Fruit fly (Drosophila melanogaster): ENCODE results near the gene Usp47.

The Usp47 gene

dm6 chr3L:5770817-5771425 lies 18.1 kb downstream of the Usp47 start (continued):
- peak; percentile 68 for TF ChIP-seq pb (GFP tag; optimal IDR thresholded peaks at IDR 0.05)
- TF ChIP-seq crp (GFP tag; optimal IDR thresholded peaks at IDR 0.05) = peak in 1 of 2 experiments; percentile 76
- peak; percentile 79; the same call in 2 of the 3 replicates for TF ChIP-seq CG11695 (GFP tag; IDR thresholded peaks at IDR 0.05)
- peak; percentile 48; the same call in 1 of the 2 replicates for TF ChIP-seq ap (GFP tag; IDR thresholded peaks at IDR 0.05)
- TF ChIP-seq wek (GFP tag; optimal IDR thresholded peaks at IDR 0.05) = peak; percentile 54
- TF ChIP-seq CG4282 (GFP tag; optimal IDR thresholded peaks at IDR 0.05) = peak; percentile 49
- peak; percentile 48; the same call in 1 of the 2 replicates for TF ChIP-seq CG32772 (GFP tag; IDR thresholded peaks at IDR 0.05)
- TF ChIP-seq Dref (GFP tag; IDR thresholded peaks at IDR 0.05) = 0 out of 2 replicates have a peak, but pooled peaks have one; percentile 24
- TF ChIP-seq Camta (GFP tag; optimal IDR thresholded peaks at IDR 0.05) = peak; percentile 83
- peak; percentile 87 for TF ChIP-seq so (GFP tag; IDR thresholded peaks at IDR 0.05)
- TF ChIP-seq CG1792 (GFP tag; optimal IDR thresholded peaks at IDR 0.05) = peak; percentile 77
- peak; percentile 98 for TF ChIP-seq CG9215 (GFP tag; IDR thresholded peaks at IDR 0.05)
- no peak for TF ChIP-seq lab (GFP tag; optimal IDR thresholded peaks at IDR 0.05)
- no peak for TF ChIP-seq vnd (GFP tag; IDR thresholded peaks at IDR 0.05; ENCODE audit: partially characterized antibody)
- TF ChIP-seq pfk (GFP tag; optimal IDR thresholded peaks at IDR 0.05) = peak; percentile 28
- peak; percentile 74 for TF ChIP-seq CG2202 (tag; optimal IDR thresholded peaks at IDR 0.05)
- TF ChIP-seq CG7745 (tag; optimal IDR thresholded peaks at IDR 0.05) = no peak
- TF ChIP-seq Mad (GFP tag; optimal IDR thresholded peaks at IDR 0.05) = peak; percentile 77
- TF ChIP-seq cato (GFP tag; optimal IDR thresholded peaks at IDR 0.05; ENCODE audit: borderline replicate concordance) = peak; percentile 75
- TF ChIP-seq BEAF-32 (GFP tag; optimal IDR thresholded peaks at IDR 0.05) = peak; percentile 20
- peak; percentile 86 for TF ChIP-seq CG10209 (GFP tag; optimal IDR thresholded peaks at IDR 0.05)
- peak; percentile 91 for TF ChIP-seq Hmr (GFP tag; optimal IDR thresholded peaks at IDR 0.05)
- TF ChIP-seq kni (GFP tag; optimal IDR thresholded peaks at IDR 0.05) = peak; percentile 77
- TF ChIP-seq CoRest (tag; optimal IDR thresholded peaks at IDR 0.05) = peak; percentile 92
- peak; percentile 58 for TF ChIP-seq CG17612 (GFP tag; IDR thresholded peaks at IDR 0.05)
- no peak for TF ChIP-seq Lim3 (GFP tag; IDR thresholded peaks at IDR 0.05)
- peak; percentile 57 for TF ChIP-seq fd64A (GFP tag; optimal IDR thresholded peaks at IDR 0.05)
- TF ChIP-seq ttk (GFP tag; IDR thresholded peaks at IDR 0.05) = peak; percentile 41; the same call in 1 of the 2 replicates
- TF ChIP-seq CG9797 (GFP tag; optimal IDR thresholded peaks at IDR 0.05) = peak; percentile 25
- TF ChIP-seq az2 (GFP tag; optimal IDR thresholded peaks at IDR 0.05) = peak; percentile 84
- peak; percentile 68 for TF ChIP-seq CG14014 (GFP tag; IDR thresholded peaks at IDR 0.05)
- no peak for TF ChIP-seq jigr1 (GFP tag; IDR thresholded peaks at IDR 0.05)
- TF ChIP-seq CG1603 (tag; optimal IDR thresholded peaks at IDR 0.05) = peak; percentile 73
- peak; percentile 40; the same call in 1 of the 3 replicates for TF ChIP-seq knrl (GFP tag; IDR thresholded peaks at IDR 0.05; ENCODE audit: partially characterized antibody)
- TF ChIP-seq gcm (GFP tag; optimal IDR thresholded peaks at IDR 0.05) = peak; percentile 81
- peak; percentile 81 for TF ChIP-seq chn (GFP tag; optimal IDR thresholded peaks at IDR 0.05)
- TF ChIP-seq CG11456 (GFP tag; IDR thresholded peaks at IDR 0.05) = peak; percentile 39; the same call in 1 of the 3 replicates
- TF ChIP-seq CG15011 (GFP tag; optimal IDR thresholded peaks at IDR 0.05) = no peak
- peak; percentile 84 for TF ChIP-seq CG6765 (GFP tag; optimal IDR thresholded peaks at IDR 0.05)
- TF ChIP-seq kay (GFP tag; optimal IDR thresholded peaks at IDR 0.05) = peak; percentile 68
- TF ChIP-seq Pdp1 (GFP tag; optimal IDR thresholded peaks at IDR 0.05) = peak; percentile 76 to 78
- no peak for TF ChIP-seq CG8765 (GFP tag; IDR thresholded peaks at IDR 0.05)
- peak; percentile 82 for TF ChIP-seq CG4424 (GFP tag; optimal IDR thresholded peaks at IDR 0.05)
- peak; percentile 78 for TF ChIP-seq Dek (tag; optimal IDR thresholded peaks at IDR 0.05)
- TF ChIP-seq sr (GFP tag; IDR thresholded peaks at IDR 0.05) = no peak
- TF ChIP-seq dan (GFP tag; IDR thresholded peaks at IDR 0.05) = no peak
- TF ChIP-seq Sox100B (GFP tag; optimal IDR thresholded peaks at IDR 0.05) = no peak
- peak; percentile 79 for TF ChIP-seq Fer2 (tag; optimal IDR thresholded peaks at IDR 0.05)
- TF ChIP-seq Hand (GFP tag; optimal IDR thresholded peaks at IDR 0.05) = peak; percentile 83

Measured in whole organism, embryonic.